Worm (Caenorhabditis elegans): ENCODE results near the gene col-130.

DNA sequence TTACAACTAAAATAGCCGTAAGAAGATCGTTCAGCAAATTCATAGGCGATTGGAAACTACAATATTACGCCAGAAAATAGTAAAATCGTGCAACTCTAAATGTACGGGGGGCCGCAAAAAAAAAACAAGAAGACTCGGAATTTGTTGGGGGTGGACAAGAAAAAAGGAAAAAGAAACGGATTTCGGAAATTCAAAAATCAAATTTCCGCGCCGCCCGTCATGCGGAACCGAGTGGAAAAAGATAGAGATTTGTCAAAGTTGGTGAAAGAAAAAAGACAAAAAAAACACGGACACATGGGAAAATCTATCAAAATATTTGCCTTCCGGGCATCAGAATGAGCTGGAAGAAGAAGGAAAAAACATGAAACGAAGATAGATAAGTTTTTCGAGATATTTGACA is 9.0 kb downstream of the col-130 start:
- no peak for TF ChIP-seq lir-3 (tag; optimal IDR thresholded peaks at IDR 0.05; ENCODE audit: poor library complexity)
- TF ChIP-seq snpc-4 (tag; optimal IDR thresholded peaks at IDR 0.05), result no peak
- TF ChIP-seq grh-1 (GFP tag; IDR thresholded peaks at IDR 0.05), result no peak
- TF ChIP-seq unc-130 (tag; optimal IDR thresholded peaks at IDR 0.05), result no peak
- no peak for TF ChIP-seq ztf-4 (tag; optimal IDR thresholded peaks at IDR 0.05)
- no peak for TF ChIP-seq lin-35 (GFP tag; optimal IDR thresholded peaks at IDR 0.05)
- no peak for TF ChIP-seq nhr-11 (tag; optimal IDR thresholded peaks at IDR 0.05)
- no peak for TF ChIP-seq aly-2 (tag; optimal IDR thresholded peaks at IDR 0.05)
- no peak for TF ChIP-seq ceh-82 (tag; optimal IDR thresholded peaks at IDR 0.05)
- TF ChIP-seq unc-86 (tag; optimal IDR thresholded peaks at IDR 0.05), result no peak
- TF ChIP-seq mep-1 (tag; optimal IDR thresholded peaks at IDR 0.05), result no peak
- no peak for TF ChIP-seq lin-15B (tag; optimal IDR thresholded peaks at IDR 0.05)

All from whole organism, L1 larva.